Worm (Caenorhabditis elegans) whole organism, L2 larva: ENCODE data around the gene seb-3.

Experiments
- C34F6.9 ChIP-seq: fragments of 150-350 bp; optimal IDR thresholded peaks from 2 replicates; lab custom pipeline; 2014; ENCODE audit warnings: missing biosample characterization, missing genetic modification characterization
- F13H6.1 ChIP-seq: sonication (generic microtip); optimal IDR thresholded peaks from 2 replicates; lab custom pipeline; 2016; ENCODE audit warnings: missing genetic modification characterization, missing compliant biosample characterization
- Y55F3AM.14 ChIP-seq: fragments of 200-800 bp; sonication (Bioruptor generic); optimal IDR thresholded peaks from 2 replicates; lab custom pipeline; 2018; ENCODE audit warnings: mild to moderate bottlenecking, missing genetic modification characterization, missing compliant biosample characterization
- ZK546.5 ChIP-seq: sonication (generic microtip); optimal IDR thresholded peaks from 2 replicates; lab custom pipeline; 2017; ENCODE audit warnings: missing biosample characterization, missing genetic modification characterization
- alr-1 ChIP-seq: fragments of 150-350 bp; optimal IDR thresholded peaks from 2 replicates; lab custom pipeline; 2014; ENCODE audit warnings: missing biosample characterization, missing genetic modification characterization
- aly-2 ChIP-seq: fragments of 150-350 bp; optimal IDR thresholded peaks from 2 replicates; lab custom pipeline; 2014; ENCODE audit warnings: missing biosample characterization, missing genetic modification characterization
- ama-1 ChIP-seq: fragments of 150-350 bp; optimal IDR thresholded peaks from 2 replicates; lab custom pipeline; 2018; ENCODE audit warnings: inconsistent platforms
- blmp-1 ChIP-seq: sonication (generic microtip); optimal IDR thresholded peaks from 2 replicates; lab custom pipeline; 2017; ENCODE audit warnings: missing genetic modification characterization, mild to moderate bottlenecking, missing compliant biosample characterization, antibody characterized with exemption, moderate library complexity; ENCODE audit not compliant: insufficient read depth
- ceh-16 ChIP-seq: fragments of 150-350 bp; optimal IDR thresholded peaks from 2 replicates; lab custom pipeline; 2014; ENCODE audit warnings: missing biosample characterization, missing genetic modification characterization
- ceh-82 ChIP-seq: fragments of 150-350 bp; optimal IDR thresholded peaks from 2 replicates; lab custom pipeline; 2014; ENCODE audit warnings: missing biosample characterization, missing genetic modification characterization
- crh-2 ChIP-seq: sonication (generic microtip); optimal IDR thresholded peaks from 2 replicates; lab custom pipeline; 2017; ENCODE audit warnings: missing biosample characterization, missing genetic modification characterization
- dmd-4 ChIP-seq: sonication (generic microtip); optimal IDR thresholded peaks from 2 replicates; lab custom pipeline; 2017; ENCODE audit warnings: missing biosample characterization, missing genetic modification characterization
- egl-27 ChIP-seq: sonication (generic microtip); optimal IDR thresholded peaks from 3 replicates; lab custom pipeline; 2017; ENCODE audit warnings: missing biosample characterization, missing genetic modification reagents, missing genetic modification characterization
- elt-1 ChIP-seq: fragments of 150-350 bp; optimal IDR thresholded peaks from 2 replicates; lab custom pipeline; 2014; ENCODE audit warnings: missing biosample characterization, missing genetic modification characterization
- elt-3 ChIP-seq: sonication (generic microtip); optimal IDR thresholded peaks from 2 replicates; lab custom pipeline; 2017; ENCODE audit warnings: missing biosample characterization, missing genetic modification characterization
- lin-11 ChIP-seq: fragments of 150-350 bp; sonication (generic microtip); optimal IDR thresholded peaks from 2 replicates; lab custom pipeline; 2014; ENCODE audit warnings: missing biosample characterization, missing genetic modification characterization, inconsistent platforms, mixed read lengths
- lin-13 ChIP-seq: fragments of 150-350 bp; optimal IDR thresholded peaks from 2 replicates; lab custom pipeline; 2014; ENCODE audit warnings: missing biosample characterization, missing genetic modification reagents, missing genetic modification characterization
- lin-39 ChIP-seq: fragments of 150-350 bp; optimal IDR thresholded peaks from 2 replicates; lab custom pipeline; 2014; ENCODE audit warnings: missing biosample characterization, missing genetic modification reagents, missing genetic modification characterization
- lsy-2 ChIP-seq, 2 experiments: fragments of 150-350 bp in 1 of 2; sonication (generic microtip) in 1 of 2; optimal IDR thresholded peaks; 2 replicates each; lab custom pipeline; 2014 to 2017; ENCODE audit warnings: missing biosample characterization in 2 of 2, missing genetic modification characterization in 2 of 2
- mbf-1 ChIP-seq: sonication (generic microtip); optimal IDR thresholded peaks from 2 replicates; lab custom pipeline; 2017; ENCODE audit warnings: missing biosample characterization, missing genetic modification characterization
- mdl-1 ChIP-seq, 2 experiments: fragments of 150-350 bp in 1 of 2; sonication (generic microtip) in 1 of 2; optimal IDR thresholded peaks; 2 replicates each; lab custom pipeline; 2017; ENCODE audit warnings: missing biosample characterization in 2 of 2, missing genetic modification characterization in 2 of 2
- nhr-10 ChIP-seq: sonication (generic microtip); optimal IDR thresholded peaks from 2 replicates; lab custom pipeline; 2017; ENCODE audit warnings: missing biosample characterization, missing genetic modification characterization
- nhr-11 ChIP-seq: fragments of 150-350 bp; optimal IDR thresholded peaks from 2 replicates; lab custom pipeline; 2014; ENCODE audit warnings: missing biosample characterization, missing genetic modification characterization
- nhr-12 ChIP-seq: fragments of 150-350 bp; optimal IDR thresholded peaks from 2 replicates; lab custom pipeline; 2014; ENCODE audit warnings: missing biosample characterization, missing genetic modification characterization
- nhr-129 ChIP-seq: fragments of 150-350 bp; optimal IDR thresholded peaks from 2 replicates; lab custom pipeline; 2014; ENCODE audit warnings: missing biosample characterization, missing genetic modification characterization
- nhr-21 ChIP-seq: fragments of 150-350 bp; optimal IDR thresholded peaks from 2 replicates; lab custom pipeline; 2014; ENCODE audit warnings: missing biosample characterization, missing genetic modification characterization
- nhr-23 ChIP-seq: fragments of 150-350 bp; optimal IDR thresholded peaks from 2 replicates; lab custom pipeline; 2014; ENCODE audit warnings: missing biosample characterization, missing genetic modification reagents, missing genetic modification characterization
- nhr-237 ChIP-seq: fragments of 150-350 bp; optimal IDR thresholded peaks from 2 replicates; lab custom pipeline; 2014; ENCODE audit warnings: missing biosample characterization, missing genetic modification characterization
- nhr-25 ChIP-seq: fragments of 150-350 bp; sonication (generic microtip); optimal IDR thresholded peaks from 3 replicates; lab custom pipeline; 2014; ENCODE audit warnings: missing biosample characterization, missing genetic modification characterization
- nhr-6 ChIP-seq: fragments of 150-350 bp; optimal IDR thresholded peaks from 2 replicates; lab custom pipeline; 2014; ENCODE audit warnings: missing biosample characterization, missing genetic modification characterization
- nhr-77 ChIP-seq: fragments of 150-350 bp; optimal IDR thresholded peaks from 2 replicates; lab custom pipeline; 2014; ENCODE audit warnings: missing biosample characterization, missing genetic modification characterization
- peb-1 ChIP-seq: fragments of 150-350 bp; optimal IDR thresholded peaks from 2 replicates; lab custom pipeline; 2014; ENCODE audit warnings: missing biosample characterization, missing genetic modification characterization
- sem-4 ChIP-seq: fragments of 150-350 bp; optimal IDR thresholded peaks from 2 replicates; lab custom pipeline; 2014; ENCODE audit warnings: missing biosample characterization, missing genetic modification reagents, missing genetic modification characterization
- skn-1 ChIP-seq: sonication (generic microtip); optimal IDR thresholded peaks from 2 replicates; lab custom pipeline; 2017; ENCODE audit warnings: missing biosample characterization, missing genetic modification characterization
- sma-3 ChIP-seq: sonication (generic microtip); optimal IDR thresholded peaks from 2 replicates; lab custom pipeline; 2016; ENCODE audit warnings: missing genetic modification reagents, missing genetic modification characterization, missing compliant biosample characterization
- sma-9 ChIP-seq, 2 experiments: fragments of 150-350 bp in 1 of 2; sonication (generic microtip) in 1 of 2; optimal IDR thresholded peaks; 2 replicates each; lab custom pipeline; 2014 to 2016; ENCODE audit warnings: missing genetic modification characterization in 2 of 2, mild to moderate bottlenecking in 1 of 2, missing biosample characterization in 1 of 2, missing compliant biosample characterization in 1 of 2, missing genetic modification reagents in 1 of 2, moderate library complexity in 1 of 2
- snpc-4 ChIP-seq: fragments of 150-350 bp; optimal IDR thresholded peaks from 2 replicates; lab custom pipeline; 2014; ENCODE audit warnings: missing biosample characterization, missing genetic modification characterization
- unc-39 ChIP-seq: fragments of 150-350 bp; optimal IDR thresholded peaks from 2 replicates; lab custom pipeline; 2014; ENCODE audit warnings: missing biosample characterization, missing genetic modification characterization
- unc-55 ChIP-seq: fragments of 150-350 bp; sonication (generic microtip); optimal IDR thresholded peaks from 3 replicates; lab custom pipeline; 2014; ENCODE audit warnings: missing biosample characterization, missing genetic modification reagents, missing genetic modification characterization
- unc-62 ChIP-seq: fragments of 150-350 bp; optimal IDR thresholded peaks from 2 replicates; lab custom pipeline; 2014; ENCODE audit warnings: missing biosample characterization, missing genetic modification reagents, missing genetic modification characterization
- zag-1 ChIP-seq: fragments of 150-350 bp; optimal IDR thresholded peaks from 2 replicates; lab custom pipeline; 2014; ENCODE audit warnings: missing biosample characterization, missing genetic modification characterization
- ztf-1 ChIP-seq: fragments of 200-800 bp; sonication (Bioruptor generic); conservative IDR thresholded peaks from 2 replicates; pipeline ENCODE4 v1.3.6; 2022; ENCODE audit warnings: missing genetic modification characterization, missing compliant biosample characterization
- ztf-11 ChIP-seq: sonication (generic microtip); optimal IDR thresholded peaks from 2 replicates; lab custom pipeline; 2017; ENCODE audit warnings: missing biosample characterization, missing genetic modification characterization
- ztf-4 ChIP-seq: fragments of 150-350 bp; optimal IDR thresholded peaks from 2 replicates; lab custom pipeline; 2014; ENCODE audit warnings: missing biosample characterization, missing genetic modification characterization

Gene seb-3

DNA sequence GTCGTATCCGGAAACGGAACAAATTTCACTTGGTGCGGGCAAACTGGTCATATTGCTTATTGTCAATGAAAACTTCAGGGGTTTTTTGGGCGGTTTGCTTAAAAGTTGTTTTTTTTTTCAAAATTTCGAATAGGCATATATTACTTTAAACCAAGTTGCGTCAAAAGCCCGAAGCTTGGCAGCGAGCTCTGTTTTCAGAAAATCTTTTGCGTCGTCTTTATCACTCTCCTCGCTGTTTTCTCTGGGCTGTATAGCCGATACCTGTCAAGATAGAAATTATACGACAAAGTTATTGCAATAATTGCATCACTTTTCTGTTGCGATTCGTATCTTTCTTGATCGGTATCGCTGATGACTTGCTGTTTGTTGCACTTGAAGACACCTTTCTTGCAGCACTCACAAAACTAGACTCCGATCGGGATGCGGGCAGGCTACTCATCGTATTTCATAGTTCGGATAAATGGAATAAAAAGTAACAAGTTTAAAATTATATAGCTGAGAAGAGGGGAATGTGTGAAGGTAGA lies 50.0 kb downstream of the seb-3 start, which contains the start of the genes H40L08.3 and H40L08.9:
H40L08.3 (minus strand) TSS at position 51 of the 524 bp plus-strand sequence.
H40L08.9 (minus strand) TSS at position 439 of the 524 bp plus-strand sequence.
- TF ChIP-seq elt-3 (tag; lab: Kevin White, UChicago) (no peak), nhr-237 (tag; lab: Kevin White, UChicago) (no peak), skn-1 (tag; lab: Kevin White, UChicago) (no peak), nhr-11 (tag; lab: Kevin White, UChicago) (no peak), dmd-4 (tag; lab: Kevin White, UChicago) (no peak), elt-1 (no peak), C34F6.9 (no peak), nhr-21 (tag; lab: Kevin White, UChicago) (peak; percentile 63), ceh-16 (tag; lab: Kevin White, UChicago) (no peak), mbf-1 (no peak), nhr-77 (tag; lab: Kevin White, UChicago) (no peak), ama-1 (lab: Kevin White, UChicago) (peak; percentile 85), lin-11 (tag; lab: Kevin White, UChicago) (no peak), aly-2 (no peak), ztf-11 (tag; lab: Kevin White, UChicago) (no peak), unc-62 (GFP tag; lab: Kevin White, UChicago) (no peak), nhr-129 (tag; lab: Kevin White, UChicago) (peak; percentile 75), peb-1 (no peak), nhr-10 (no peak), sma-3 (GFP tag; lab: Kevin White, UChicago) (peak; percentile 24), F13H6.1 (no peak), sma-9 (GFP tag; optimal IDR thresholded peaks at IDR 0.05; lab: Kevin White, UChicago) (peak; percentile 6), sma-9 (tag; optimal IDR thresholded peaks at IDR 0.05; lab: Kevin White, UChicago) (no peak), ZK546.5 (tag; lab: Kevin White, UChicago) (no peak)

DNA sequence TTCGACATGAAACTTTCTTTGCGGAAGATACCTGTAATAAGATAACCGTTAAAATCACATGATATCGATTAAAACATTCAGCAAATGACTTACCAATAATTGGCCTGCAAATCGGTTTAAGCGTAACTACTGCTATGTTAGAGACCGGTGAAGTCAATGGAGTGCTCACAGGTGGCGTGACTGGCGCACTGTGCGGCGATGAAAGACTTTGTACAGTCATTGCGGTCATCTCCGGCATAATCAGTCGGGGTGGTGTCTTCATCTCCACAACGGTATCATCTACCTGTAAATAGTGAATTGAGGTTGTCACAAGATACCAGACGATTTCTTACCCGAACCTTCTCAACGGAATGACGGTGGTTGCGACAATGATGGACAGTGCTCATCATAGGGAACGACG lies 50.8 kb downstream of the seb-3 start:
- TF ChIP-seq mbf-1 (no peak), unc-62 (GFP tag; lab: Kevin White, UChicago) (no peak), ama-1 (lab: Kevin White, UChicago) (peak; percentile 57), Y55F3AM.14 (GFP tag; lab: Kevin White, UChicago) (no peak), nhr-11 (tag; lab: Kevin White, UChicago) (no peak), nhr-21 (tag; lab: Kevin White, UChicago) (peak; percentile 5), ztf-4 (tag; lab: Kevin White, UChicago) (no peak)

DNA sequence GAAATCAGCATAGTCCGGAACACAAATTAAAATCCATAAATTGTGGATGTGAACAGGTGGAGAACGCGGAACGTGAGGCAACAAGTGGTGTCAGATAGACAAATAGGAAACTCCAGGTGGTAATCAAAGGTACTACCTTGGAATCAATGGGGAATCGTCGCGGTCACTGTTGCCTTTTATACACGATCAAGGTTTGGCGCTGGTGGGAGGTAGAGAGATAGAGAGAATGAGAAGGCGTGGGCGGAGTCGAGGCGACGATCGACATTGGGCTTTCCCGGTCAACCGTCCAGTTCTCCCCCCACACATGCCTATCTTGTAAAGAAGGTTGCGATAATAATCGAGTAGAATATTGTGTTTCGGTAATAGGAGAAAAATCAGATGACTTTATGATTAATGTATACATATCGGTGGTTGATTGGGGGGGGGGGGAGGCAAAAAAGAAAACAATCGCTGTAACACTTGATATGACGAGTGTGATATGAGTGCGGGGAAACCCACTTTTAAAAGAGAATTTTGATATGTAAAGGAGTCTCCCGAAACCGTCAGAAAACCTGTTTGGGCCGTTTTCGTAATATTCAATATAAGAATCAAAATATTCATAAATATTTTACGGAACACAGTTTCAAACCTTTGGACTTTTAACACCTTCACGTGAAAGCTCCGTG lies 51.6 kb downstream of the seb-3 start, which contains the start of the genes H40L08.8, H40L08.2 and H40L08.7:
H40L08.8 (minus strand) TSS at position 37 of the 665 bp plus-strand sequence.
H40L08.2 (minus strand) TSS at position 148 of the 665 bp plus-strand sequence.
H40L08.7 (minus strand) TSS at position 148 of the 665 bp plus-strand sequence.
- no peak for TF ChIP-seq ztf-4 (tag; lab: Kevin White, UChicago)
- TF ChIP-seq ztf-11 (tag; lab: Kevin White, UChicago): no peak
- TF ChIP-seq sma-3 (GFP tag; lab: Kevin White, UChicago): peak; percentile 57
- no peak for TF ChIP-seq nhr-237 (tag; lab: Kevin White, UChicago)
- no peak for TF ChIP-seq nhr-12
- no peak for TF ChIP-seq alr-1
- TF ChIP-seq ztf-1: no peak
- TF ChIP-seq egl-27 (tag; lab: Kevin White, UChicago): no peak
- TF ChIP-seq nhr-129 (tag; lab: Kevin White, UChicago): peak; percentile 19
- peak; percentile 1 for TF ChIP-seq F13H6.1
- TF ChIP-seq lin-39 (tag; lab: Kevin White, UChicago): no peak
- no peak for TF ChIP-seq elt-1
- no peak for TF ChIP-seq mbf-1
- TF ChIP-seq nhr-10: no peak
- peak; percentile 79 for TF ChIP-seq nhr-25
- no peak for TF ChIP-seq ZK546.5 (tag; lab: Kevin White, UChicago)
- no peak for TF ChIP-seq snpc-4 (tag; lab: Kevin White, UChicago)
- peak; percentile 48 for TF ChIP-seq ceh-16 (tag; lab: Kevin White, UChicago)
- no peak for TF ChIP-seq unc-39 (tag; lab: Kevin White, UChicago)
- TF ChIP-seq blmp-1 (tag; lab: Kevin White, UChicago): peak; percentile 67
- no peak for TF ChIP-seq zag-1
- TF ChIP-seq lin-13 (GFP tag; lab: Kevin White, UChicago): no peak
- no peak for TF ChIP-seq mdl-1 (tag; optimal IDR thresholded peaks at IDR 0.05; lab: Kevin White, UChicago)
- TF ChIP-seq unc-62 (GFP tag; lab: Kevin White, UChicago): no peak
- no peak for TF ChIP-seq unc-55 (GFP tag; lab: Kevin White, UChicago)
- TF ChIP-seq sem-4 (tag; lab: Kevin White, UChicago): no peak
- no peak for TF ChIP-seq C34F6.9
- no peak for TF ChIP-seq nhr-6 (tag; lab: Kevin White, UChicago)
- TF ChIP-seq nhr-21 (tag; lab: Kevin White, UChicago): peak; percentile 54
- no peak for TF ChIP-seq nhr-23 (tag; lab: Kevin White, UChicago)
- peak in 1 of 2 experiments; percentile 4 for TF ChIP-seq lsy-2 (tag; optimal IDR thresholded peaks at IDR 0.05; lab: Kevin White, UChicago)
- TF ChIP-seq skn-1 (tag; lab: Kevin White, UChicago): no peak
- peak; percentile 81 for TF ChIP-seq sma-9 (GFP tag; optimal IDR thresholded peaks at IDR 0.05; lab: Kevin White, UChicago)
- no peak for TF ChIP-seq sma-9 (tag; optimal IDR thresholded peaks at IDR 0.05; lab: Kevin White, UChicago)
- no peak for TF ChIP-seq lin-11 (tag; lab: Kevin White, UChicago)
- no peak for TF ChIP-seq nhr-11 (tag; lab: Kevin White, UChicago)
- TF ChIP-seq crh-2 (tag; lab: Kevin White, UChicago): no peak
- TF ChIP-seq ceh-82 (tag; lab: Kevin White, UChicago): no peak
- TF ChIP-seq elt-3 (tag; lab: Kevin White, UChicago): no peak
- no peak for TF ChIP-seq nhr-77 (tag; lab: Kevin White, UChicago)
- TF ChIP-seq Y55F3AM.14 (GFP tag; lab: Kevin White, UChicago): no peak
